Worm (Caenorhabditis elegans): Measurements from ENCODE around the gene mep-1.

mep-1 gene

DNA sequence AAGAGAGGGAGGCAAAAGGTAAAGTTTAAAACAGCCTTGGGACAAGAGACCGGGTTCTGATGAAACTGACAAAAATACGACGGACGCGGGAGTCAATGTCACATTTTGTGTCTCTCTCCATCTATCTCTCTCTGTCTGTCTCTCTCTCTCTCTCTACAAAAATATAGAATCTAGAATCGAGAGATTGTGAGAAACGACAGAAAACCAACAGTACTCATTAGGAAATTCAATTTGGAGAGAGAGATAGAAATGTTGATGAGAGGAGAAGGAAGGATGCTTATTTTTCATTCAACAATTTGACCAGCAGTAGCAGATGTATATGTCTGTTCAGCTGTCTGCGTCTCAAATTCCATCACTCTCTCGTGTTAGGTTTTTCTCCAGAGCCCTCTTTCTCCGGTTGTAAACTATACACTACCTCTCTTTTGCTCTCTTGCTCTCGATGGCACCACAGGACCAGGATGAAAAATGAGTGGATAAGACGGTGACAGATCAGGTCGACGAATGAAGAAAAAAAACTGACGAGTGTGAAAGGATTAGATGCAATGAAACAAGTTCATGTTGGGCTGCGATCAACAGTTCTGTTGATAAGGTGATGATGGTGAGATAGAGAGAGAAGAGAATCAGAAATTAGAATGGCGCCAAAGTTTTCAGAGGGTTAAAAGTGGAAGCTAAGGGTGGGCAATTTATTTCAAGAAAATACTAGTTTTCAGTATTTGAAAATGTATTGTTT, 34.7 kb upstream of the mep-1 start:
- TF ChIP-seq F39B2.1 (GFP tag; IDR thresholded peaks at IDR 0.05) = no peak
- no peak for TF ChIP-seq lin-54 (GFP tag; optimal IDR thresholded peaks at IDR 0.05)
- TF ChIP-seq rec-8 (tag; optimal IDR thresholded peaks at IDR 0.05) = no peak
- TF ChIP-seq ztf-26 (tag; optimal IDR thresholded peaks at IDR 0.05) = peak; percentile 44
- TF ChIP-seq dpff-1 (tag; optimal IDR thresholded peaks at IDR 0.05) = no peak
- no peak for TF ChIP-seq ztf-18 (tag; optimal IDR thresholded peaks at IDR 0.05)
- TF ChIP-seq ceh-27 (GFP tag; optimal IDR thresholded peaks at IDR 0.05) = no peak
- TF ChIP-seq T26A5.8 (tag; optimal IDR thresholded peaks at IDR 0.05) = no peak
- no peak for TF ChIP-seq ceh-91 (GFP tag; IDR thresholded peaks at IDR 0.05)
- no peak for TF ChIP-seq attf-6 (GFP tag; IDR thresholded peaks at IDR 0.05)
- TF ChIP-seq nhr-120 (GFP tag; IDR thresholded peaks at IDR 0.05) = no peak
- peak; percentile 30 for TF ChIP-seq attf-5 (GFP tag; optimal IDR thresholded peaks at IDR 0.05)
- no peak for TF ChIP-seq B0336.3 (GFP tag; IDR thresholded peaks at IDR 0.05)
- TF ChIP-seq somi-1 (GFP tag; optimal IDR thresholded peaks at IDR 0.05) = no peak
- TF ChIP-seq gei-17 (GFP tag; optimal IDR thresholded peaks at IDR 0.05) = no peak
- no peak for TF ChIP-seq sea-2 (GFP tag; IDR thresholded peaks at IDR 0.05)
- TF ChIP-seq die-1 (tag; optimal IDR thresholded peaks at IDR 0.05) = no peak
- no peak for TF ChIP-seq Y53F4B.3 (GFP tag; IDR thresholded peaks at IDR 0.05)
- no peak for TF ChIP-seq cebp-1 (GFP tag; IDR thresholded peaks at IDR 0.05)
- TF ChIP-seq cebp-1 (tag; optimal IDR thresholded peaks at IDR 0.05) = peak; percentile 44

DNA sequence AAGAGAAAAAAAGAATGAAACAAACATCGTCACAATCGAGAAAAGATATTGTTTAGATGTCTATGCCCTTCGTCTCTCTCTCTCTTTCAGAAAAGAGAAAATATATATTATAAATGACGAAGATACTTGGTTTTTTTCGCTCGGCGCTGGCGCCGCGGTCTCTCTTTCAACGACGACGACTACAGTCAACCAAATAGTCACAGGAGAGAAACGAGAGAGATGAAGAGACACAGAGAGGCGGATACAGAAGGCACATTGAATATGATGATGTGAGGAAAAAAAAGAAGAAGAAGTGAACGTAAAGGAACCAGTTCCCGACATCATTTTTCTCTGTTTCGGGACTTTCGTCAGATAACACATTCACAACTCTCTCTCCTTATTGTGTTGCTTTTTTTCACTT, 33.0 kb upstream of the mep-1 start:
- TF ChIP-seq atf-7 (tag; optimal IDR thresholded peaks at IDR 0.05) (no peak), die-1 (tag; optimal IDR thresholded peaks at IDR 0.05) (peak; percentile 36), bed-1 (GFP tag; IDR thresholded peaks at IDR 0.05) (no peak), cebp-1 (GFP tag; IDR thresholded peaks at IDR 0.05) (no peak), cebp-1 (tag; optimal IDR thresholded peaks at IDR 0.05) (peak; percentile 25), T07F8.4 (tag; optimal IDR thresholded peaks at IDR 0.05) (no peak), ZK185.1 (tag; optimal IDR thresholded peaks at IDR 0.05; ENCODE audit: poor library complexity, severe bottlenecking) (peak; percentile 25), somi-1 (GFP tag; optimal IDR thresholded peaks at IDR 0.05) (peak; percentile 87), lin-40 (tag; optimal IDR thresholded peaks at IDR 0.05) (peak; percentile 61), ztf-26 (tag; optimal IDR thresholded peaks at IDR 0.05) (peak; percentile 79)

DNA sequence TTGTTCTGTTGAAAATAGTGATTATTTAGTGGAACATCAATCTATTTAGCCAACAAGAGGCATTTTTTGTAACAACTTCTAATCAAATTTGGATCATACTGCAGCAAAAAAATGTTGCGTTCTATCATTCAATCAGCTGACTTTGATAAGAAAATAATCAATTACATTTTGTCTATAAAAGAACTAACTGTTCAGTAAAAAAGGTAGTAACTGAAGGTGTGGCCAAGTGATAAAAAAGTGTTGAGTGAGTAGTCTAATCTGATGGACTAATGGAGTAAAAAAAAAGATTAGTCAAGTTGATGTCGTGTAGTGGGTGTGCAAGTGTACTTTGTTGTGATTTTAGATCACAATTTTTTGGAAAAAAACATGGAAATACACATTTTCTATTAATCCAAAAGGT, 32.1 kb upstream of the mep-1 start:
- TF ChIP-seq ztf-28 (GFP tag; IDR thresholded peaks at IDR 0.05) (no peak), zfh-2 (GFP tag; conservative IDR thresholded peaks at IDR 0.05) (no peak), akir-1 (GFP tag; optimal IDR thresholded peaks at IDR 0.05) (no peak), B0261.1 (tag; optimal IDR thresholded peaks at IDR 0.05) (no peak), let-607 (tag; optimal IDR thresholded peaks at IDR 0.05) (no peak), efl-1 (GFP tag; optimal IDR thresholded peaks at IDR 0.05) (no peak), nhr-120 (GFP tag; IDR thresholded peaks at IDR 0.05) (no peak), pbrm-1 (GFP tag; IDR thresholded peaks at IDR 0.05) (no peak)

DNA sequence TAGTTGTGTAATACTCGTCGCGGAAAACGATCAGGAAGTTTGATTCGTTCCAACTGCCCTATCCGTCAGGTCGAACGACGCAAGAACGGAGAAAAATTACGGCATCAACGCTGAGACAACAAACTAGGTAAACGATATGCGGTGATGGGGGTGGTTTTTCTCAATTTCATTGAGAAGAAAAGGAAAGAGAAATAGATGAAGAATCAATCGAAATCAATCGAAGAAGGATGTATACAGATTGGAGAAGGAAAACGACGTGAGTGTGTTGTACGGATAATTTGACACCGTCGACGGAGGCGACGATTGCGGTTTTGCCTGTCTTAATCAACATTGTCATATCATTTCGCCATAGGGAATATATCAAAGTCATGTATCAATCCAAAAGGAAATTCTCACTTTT, 30.5 kb upstream of the mep-1 start:
- TF ChIP-seq attf-6 (GFP tag; IDR thresholded peaks at IDR 0.05) (no peak), unc-130 (GFP tag; optimal IDR thresholded peaks at IDR 0.05) (no peak), egl-18 (GFP tag; IDR thresholded peaks at IDR 0.05) (no peak), K11D2.4 (GFP tag; IDR thresholded peaks at IDR 0.05) (no peak), mel-28 (tag; optimal IDR thresholded peaks at IDR 0.05; ENCODE audit: borderline replicate concordance) (no peak), mcd-1 (GFP tag; IDR thresholded peaks at IDR 0.05) (no peak), lsy-27 (tag; optimal IDR thresholded peaks at IDR 0.05; ENCODE audit: borderline replicate concordance, insufficient read depth) (no peak), tbx-9 (tag; optimal IDR thresholded peaks at IDR 0.05; ENCODE audit: borderline replicate concordance) (no peak), Y56A3A.18 (GFP tag; IDR thresholded peaks at IDR 0.05) (no peak), mes-4 (tag; optimal IDR thresholded peaks at IDR 0.05) (no peak), Y53G8AR.9 (GFP tag; conservative IDR thresholded peaks at IDR 0.05) (no peak), snpc-3.4 (tag; optimal IDR thresholded peaks at IDR 0.05) (no peak), let-526 (GFP tag; IDR thresholded peaks at IDR 0.05) (no peak), rcor-1 (GFP tag; IDR thresholded peaks at IDR 0.05) (no peak)

All from whole organism, young adult.